Worm (Caenorhabditis elegans) whole organism, L4 larva: Measurements from ENCODE around the gene C34F6.10.
"Not testable (repeated sequence)": the region's sequence is repeated elsewhere in the genome, so short reads cannot be mapped to it uniquely, and the experiment has no call there.

Experiments used
- D1046.2 ChIP-seq: fragments of 200-800 bp; sonication (Bioruptor generic); IDR thresholded peaks from 2 replicates; pipeline ENCODE4 v1.3.6; 2022; ENCODE audit warnings: missing genetic modification characterization, missing compliant biosample characterization
- ZK546.5 ChIP-seq, 2 experiments: sonication (generic microtip); optimal IDR thresholded peaks; 2 replicates each; lab custom pipeline; 2017; ENCODE audit warnings: missing biosample characterization in 2 of 2, missing genetic modification characterization in 2 of 2
- aha-1 ChIP-seq: fragments of 150-350 bp; peaks from one replicate; lab custom pipeline; 2014; ENCODE audit warnings: missing biosample characterization, missing genetic modification characterization
- attf-4 ChIP-seq: sonication (generic microtip); optimal IDR thresholded peaks from 3 replicates; lab custom pipeline; 2017; ENCODE audit warnings: missing biosample characterization, missing genetic modification characterization
- ceh-82 ChIP-seq: sonication (generic microtip); optimal IDR thresholded peaks from 2 replicates; lab custom pipeline; 2017; ENCODE audit warnings: missing biosample characterization, missing genetic modification characterization
- ctbp-1 ChIP-seq: fragments of 200-800 bp; sonication (Bioruptor generic); IDR thresholded peaks from 2 replicates; pipeline ENCODE4 v1.3.6; 2022; ENCODE audit warnings: missing genetic modification reagents, missing genetic modification characterization, missing compliant biosample characterization
- daf-19 ChIP-seq: fragments of 200-800 bp; sonication (Bioruptor generic); conservative IDR thresholded peaks from 2 replicates; pipeline ENCODE4 v1.3.6; 2022; ENCODE audit warnings: missing genetic modification characterization, missing compliant biosample characterization
- dmd-8 ChIP-seq: fragments of 200-800 bp; sonication (Bioruptor generic); IDR thresholded peaks from 2 replicates; pipeline ENCODE4 v1.3.6; 2022; ENCODE audit warnings: missing genetic modification characterization, missing compliant biosample characterization
- duxl-1 ChIP-seq: sonication (generic microtip); optimal IDR thresholded peaks from 2 replicates; lab custom pipeline; 2016; ENCODE audit warnings: mild to moderate bottlenecking, missing genetic modification characterization, moderate library complexity, missing compliant biosample characterization; ENCODE audit not compliant: poor library complexity
- egl-43 ChIP-seq: fragments of 200-800 bp; sonication (Bioruptor generic); IDR thresholded peaks from 2 replicates; pipeline ENCODE4 v1.3.6; 2022; ENCODE audit warnings: missing genetic modification reagents, missing genetic modification characterization, missing compliant biosample characterization
- fos-1 ChIP-seq: fragments of 150-350 bp; optimal IDR thresholded peaks from 2 replicates; lab custom pipeline; 2014; ENCODE audit warnings: missing biosample characterization, missing genetic modification characterization
- hlh-11 ChIP-seq: fragments of 200-800 bp; sonication (Bioruptor generic); optimal IDR thresholded peaks from 2 replicates; lab custom pipeline; 2018; ENCODE audit warnings: mild to moderate bottlenecking, missing genetic modification characterization, missing compliant biosample characterization
- hlh-30 ChIP-seq: sonication (generic microtip); optimal IDR thresholded peaks from 2 replicates; lab custom pipeline; 2017; ENCODE audit warnings: antibody characterized with exemption, mild to moderate bottlenecking, missing genetic modification characterization, missing compliant biosample characterization; ENCODE audit not compliant: insufficient read depth
- jun-1 ChIP-seq: fragments of 150-350 bp; optimal IDR thresholded peaks from 2 replicates; lab custom pipeline; 2014; ENCODE audit warnings: missing biosample characterization, missing genetic modification reagents, missing genetic modification characterization
- lim-7 ChIP-seq: fragments of 200-800 bp; sonication (Bioruptor generic); IDR thresholded peaks from 2 replicates; pipeline ENCODE4 v1.3.6; 2022; ENCODE audit warnings: missing genetic modification characterization, missing compliant biosample characterization
- lin-1 ChIP-seq: fragments of 200-800 bp; sonication (Bioruptor generic); IDR thresholded peaks from 2 replicates; pipeline ENCODE4 v1.3.6; 2022; ENCODE audit warnings: missing genetic modification reagents, missing genetic modification characterization, missing compliant biosample characterization
- madf-5 ChIP-seq, 2 experiments: fragments of 200-800 bp; sonication (Bioruptor generic); IDR thresholded peaks; 2 replicates each; pipeline ENCODE4 v1.3.6; 2022; ENCODE audit warnings: missing compliant biosample characterization in 2 of 2, missing genetic modification characterization in 2 of 2
- mdl-1 ChIP-seq, 2 experiments: fragments of 150-350 bp in 1 of 2; sonication (generic microtip) in 1 of 2; optimal IDR thresholded peaks; 2 replicates each; lab custom pipeline; 2014 to 2017; ENCODE audit warnings: missing biosample characterization in 2 of 2, missing genetic modification characterization in 2 of 2
- mxl-2 ChIP-seq: fragments of 200-800 bp; sonication (Bioruptor generic); conservative IDR thresholded peaks from 2 replicates; pipeline ENCODE4 v1.3.6; 2022; ENCODE audit warnings: missing genetic modification reagents, missing genetic modification characterization, missing compliant biosample characterization
- mxl-3 ChIP-seq: fragments of 200-800 bp; sonication (Bioruptor generic); optimal IDR thresholded peaks from 2 replicates; lab custom pipeline; 2018; ENCODE audit warnings: mild to moderate bottlenecking, missing genetic modification characterization, missing compliant biosample characterization
- nhr-28 ChIP-seq: fragments of 150-350 bp; optimal IDR thresholded peaks from 2 replicates; lab custom pipeline; 2014; ENCODE audit warnings: missing biosample characterization, missing genetic modification characterization
- nhr-48 ChIP-seq: sonication (generic microtip); optimal IDR thresholded peaks from 2 replicates; lab custom pipeline; 2016; ENCODE audit warnings: mild to moderate bottlenecking, missing genetic modification characterization, missing compliant biosample characterization
- nhr-76 ChIP-seq: fragments of 150-350 bp; optimal IDR thresholded peaks from 2 replicates; lab custom pipeline; 2014; ENCODE audit warnings: missing biosample characterization, missing genetic modification characterization
- nhr-77 ChIP-seq: fragments of 150-350 bp; optimal IDR thresholded peaks from 2 replicates; lab custom pipeline; 2014; ENCODE audit warnings: missing biosample characterization, missing genetic modification characterization
- pha-4 ChIP-seq, 2 experiments: fragments of 150-350 bp in 1 of 2; fragments of 200-800 bp in 1 of 2; sonication (Bioruptor generic) in 1 of 2; IDR thresholded peaks in 1 of 2; optimal IDR thresholded peaks in 1 of 2; 2 replicates each; pipeline versions ENCODE4 v1.3.6 to Lab custom; 2014 to 2022; ENCODE audit warnings: missing genetic modification characterization in 2 of 2, missing genetic modification reagents in 2 of 2, missing biosample characterization in 1 of 2, missing compliant biosample characterization in 1 of 2
- php-3 ChIP-seq: fragments of 200-800 bp; sonication (Bioruptor generic); IDR thresholded peaks from 2 replicates; pipeline ENCODE4 v1.3.6; 2022; ENCODE audit warnings: missing genetic modification reagents, missing genetic modification characterization, missing compliant biosample characterization
- set-16 ChIP-seq: fragments of 200-800 bp; sonication (Bioruptor generic); IDR thresholded peaks from 2 replicates; pipeline ENCODE4 v1.3.6; 2022; ENCODE audit warnings: missing genetic modification reagents, missing genetic modification characterization, missing compliant biosample characterization
- tag-97 ChIP-seq: fragments of 200-800 bp; sonication (Bioruptor generic); IDR thresholded peaks from 2 replicates; pipeline ENCODE4 v1.3.6; 2022; ENCODE audit warnings: missing genetic modification characterization, missing compliant biosample characterization
- unc-62 ChIP-seq, 3 experiments: fragments of 150-350 bp in 1 of 3; sonication (generic microtip); optimal IDR thresholded peaks in 2 of 3; peaks in 1 of 3; 1 replicate in 1 of 3; 2 replicates in 2 of 3; lab custom pipeline; 2014 to 2017; ENCODE audit warnings: missing biosample characterization in 3 of 3, missing genetic modification characterization in 3 of 3, missing genetic modification reagents in 3 of 3, missing genotype in 1 of 3
- zfp-2 ChIP-seq: sonication (generic microtip); optimal IDR thresholded peaks from 2 replicates; lab custom pipeline; 2016; ENCODE audit warnings: mild to moderate bottlenecking, missing genetic modification characterization, missing compliant biosample characterization
- zfp-3 ChIP-seq: fragments of 200-800 bp; sonication (Bioruptor generic); conservative IDR thresholded peaks from 2 replicates; pipeline ENCODE4 v1.3.6; 2022; ENCODE audit warnings: missing genetic modification reagents, missing genetic modification characterization, missing compliant biosample characterization

The C34F6.10 gene

ce11 chrX:11199833-11200232, 40.6 kb downstream of the C34F6.10 start:
- 0 out of 2 replicates have a peak, but pooled peaks have one; percentile 17 for TF ChIP-seq lim-7 (GFP tag; lab: Robert Waterston, UW)
- peak; percentile 95 for TF ChIP-seq set-16
- 0 out of 2 replicates have a peak, but pooled peaks have one; percentile 14 for TF ChIP-seq pha-4 (GFP tag; IDR thresholded peaks at IDR 0.05; lab: Robert Waterston, UW)
- TF ChIP-seq pha-4 (tag; optimal IDR thresholded peaks at IDR 0.05; lab: Kevin White, UChicago) = not testable (repeated sequence)
- TF ChIP-seq tag-97 (GFP tag; lab: Robert Waterston, UW) = 0 out of 2 replicates have a peak, but pooled peaks have one; percentile 39

ce11 chrX:11199155-11199554, 41.3 kb downstream of the C34F6.10 start, which contains the start of gene col-178:
Gene col-178 (plus strand): TSS chrX:11199455.
- TF ChIP-seq egl-43 (GFP tag; lab: Robert Waterston, UW) = no peak
- peak in 1 of 2 experiments; percentile 67 for TF ChIP-seq unc-62 (GFP tag; optimal IDR thresholded peaks at IDR 0.05 in 1 of 2; lab: Kevin White, UChicago)
- no peak for TF ChIP-seq unc-62 (tag; optimal IDR thresholded peaks at IDR 0.05; lab: Kevin White, UChicago)

- TF ChIP-seq aha-1 (tag; lab: Kevin White, UChicago) (peak; percentile 17), zfp-3 (GFP tag; lab: Robert Waterston, UW) (no peak)
Observed at ce11 chrX:11196741-11197140, 43.7 kb downstream of the C34F6.10 start, which contains the start of gene C34F6.1. Gene C34F6.1 (minus strand): TSS chrX:11196841.

ce11 chrX:11193670-11194069, 46.8 kb downstream of the C34F6.10 start:
- TF ChIP-seq hlh-11 = peak; percentile 20
- TF ChIP-seq unc-62 (GFP tag; optimal IDR thresholded peaks at IDR 0.05 in 1 of 2; lab: Kevin White, UChicago) = peak in 1 of 2 experiments; percentile 67
- no peak for TF ChIP-seq unc-62 (tag; optimal IDR thresholded peaks at IDR 0.05; lab: Kevin White, UChicago)
- no peak for TF ChIP-seq php-3

- no peak for TF ChIP-seq D1046.2 (GFP tag; lab: Robert Waterston, UW)
- TF ChIP-seq nhr-48 (tag; lab: Kevin White, UChicago) = peak; percentile 3
- TF ChIP-seq ctbp-1 (GFP tag; lab: Robert Waterston, UW) = no peak
- TF ChIP-seq mxl-3 (GFP tag; lab: Kevin White, UChicago) = peak; percentile 63
- TF ChIP-seq jun-1 = no peak
- peak; percentile 56 for TF ChIP-seq hlh-11
- TF ChIP-seq attf-4 (tag; lab: Kevin White, UChicago) = no peak
- peak in 1 of 2 experiments; percentile 45 for TF ChIP-seq mdl-1 (tag; optimal IDR thresholded peaks at IDR 0.05; lab: Kevin White, UChicago)
- TF ChIP-seq nhr-28 (tag; lab: Kevin White, UChicago) = peak; percentile 24
- TF ChIP-seq hlh-30 (tag; lab: Kevin White, UChicago) = peak; percentile 46
Observed at ce11 chrX:11190443-11190842, 50.0 kb downstream of the C34F6.10 start.

ce11 chrX:11189515-11189914, 50.9 kb downstream of the C34F6.10 start, which contains the start of gene F13D2.1:
Gene F13D2.1 (minus strand): TSS chrX:11189615.
- TF ChIP-seq unc-62 (GFP tag; optimal IDR thresholded peaks at IDR 0.05 in 1 of 2; lab: Kevin White, UChicago) (peak in 1 of 2 experiments; percentile 5), unc-62 (tag; optimal IDR thresholded peaks at IDR 0.05; lab: Kevin White, UChicago) (no peak), hlh-30 (tag; lab: Kevin White, UChicago) (no peak)

- TF ChIP-seq nhr-76 = no peak
- TF ChIP-seq dmd-8 = no peak
- no peak for TF ChIP-seq lin-1 (GFP tag; lab: Robert Waterston, UW)
- no peak for TF ChIP-seq madf-5 (GFP tag; IDR thresholded peaks at IDR 0.05; lab: Robert Waterston, UW)
- no peak for TF ChIP-seq tag-97 (GFP tag; lab: Robert Waterston, UW)
- TF ChIP-seq php-3 = no peak
- TF ChIP-seq fos-1 (tag; lab: Kevin White, UChicago) = no peak
- TF ChIP-seq set-16 = no peak
- no peak for TF ChIP-seq ZK546.5 (tag; optimal IDR thresholded peaks at IDR 0.05; lab: Kevin White, UChicago)
- TF ChIP-seq mxl-2 (GFP tag; lab: Robert Waterston, UW) = no peak
- TF ChIP-seq ceh-82 (tag; lab: Kevin White, UChicago) = no peak
- no peak for TF ChIP-seq duxl-1
- no peak for TF ChIP-seq jun-1
- no peak for TF ChIP-seq daf-19
- no peak for TF ChIP-seq nhr-28 (tag; lab: Kevin White, UChicago)
- no peak for TF ChIP-seq zfp-2 (tag; lab: Kevin White, UChicago)
- TF ChIP-seq nhr-77 = no peak
Observed at ce11 chrX:11185498-11185897, 54.9 kb downstream of the C34F6.10 start, which contains the start of gene gnrr-7. Gene gnrr-7 (plus strand): TSS chrX:11185798.
